Fruit fly (Drosophila melanogaster) whole organism, embryonic: ENCODE results near the gene RabX4.
A peak's percentile ranks its signal among the peaks of the same experiment; 100 is the strongest.

Experiments
- Aef1 ChIP-seq: fragments of 200-800 bp; sonication (Bioruptor generic); IDR thresholded peaks from 3 replicates; pipeline ENCODE4 v1.3.6; 2022; ENCODE audit warnings: missing biosample characterization, missing genetic modification characterization
- CG10431 ChIP-seq: fragments of 200-800 bp; sonication (Bioruptor generic); optimal IDR thresholded peaks from 3 replicates; lab custom pipeline; 2018; ENCODE audit warnings: missing biosample characterization, mild to moderate bottlenecking, missing genetic modification characterization
- CG12659 ChIP-seq: fragments of 200-800 bp; sonication (Bioruptor generic); optimal IDR thresholded peaks from 3 replicates; lab custom pipeline; 2017; ENCODE audit warnings: mild to moderate bottlenecking, missing biosample characterization, missing genetic modification reagents, missing genetic modification characterization
- CG12769 ChIP-seq: fragments of 200-800 bp; sonication (Bioruptor generic); optimal IDR thresholded peaks from 2 replicates; lab custom pipeline; 2019; ENCODE audit warnings: missing biosample characterization, mild to moderate bottlenecking, missing genetic modification characterization, moderate library complexity
- CG13624 ChIP-seq: fragments of 200-800 bp; sonication (Bioruptor generic); optimal IDR thresholded peaks from 2 replicates; lab custom pipeline; 2016; ENCODE audit warnings: missing biosample characterization, missing genetic modification characterization
- CG15514 ChIP-seq: fragments of 200-800 bp; sonication (Bioruptor generic); optimal IDR thresholded peaks from 3 replicates; lab custom pipeline; 2017; ENCODE audit warnings: missing biosample characterization, missing genetic modification characterization, mild to moderate bottlenecking, moderate library complexity, missing genetic modification reagents
- CG17568 ChIP-seq: fragments of 200-800 bp; sonication (Bioruptor generic); optimal IDR thresholded peaks from 2 replicates; lab custom pipeline; 2018; ENCODE audit warnings: missing biosample characterization, mild to moderate bottlenecking, missing genetic modification characterization, moderate library complexity
- CG2129 ChIP-seq: fragments of 200-800 bp; sonication (Bioruptor generic); IDR thresholded peaks from 2 replicates; pipeline ENCODE4 v1.3.6; 2022; ENCODE audit warnings: missing biosample characterization, missing genetic modification characterization; ENCODE audit not compliant: partially characterized antibody
- CG32767 ChIP-seq: fragments of 200-800 bp; sonication (Bioruptor generic); IDR thresholded peaks from 2 replicates; pipeline ENCODE4 v1.3.6; 2022; ENCODE audit warnings: missing biosample characterization, missing genetic modification characterization
- CG3281 ChIP-seq: fragments of 200-800 bp; sonication (Bioruptor generic); optimal IDR thresholded peaks from 3 replicates; lab custom pipeline; 2017; ENCODE audit warnings: missing biosample characterization, mild to moderate bottlenecking, missing genetic modification characterization
- CG34422 ChIP-seq: fragments of 200-800 bp; sonication (Bioruptor generic); IDR thresholded peaks from 3 replicates; pipeline ENCODE4 v1.3.6; 2022; ENCODE audit warnings: missing biosample characterization, missing genetic modification characterization
- CG42726 ChIP-seq: fragments of 200-800 bp; sonication (Bioruptor generic); IDR thresholded peaks from 2 replicates; pipeline ENCODE4 v1.3.6; 2022; ENCODE audit warnings: missing biosample characterization, missing genetic modification characterization; ENCODE audit not compliant: partially characterized antibody
- CG4404 ChIP-seq: fragments of 200-800 bp; sonication (Bioruptor generic); IDR thresholded peaks from 2 replicates; pipeline ENCODE4 v1.3.6; 2022; ENCODE audit warnings: missing biosample characterization, missing genetic modification characterization
- CG4617 ChIP-seq: fragments of 200-800 bp; sonication (Bioruptor generic); optimal IDR thresholded peaks from 3 replicates; lab custom pipeline; 2016; ENCODE audit warnings: missing biosample characterization, missing genetic modification characterization, borderline replicate concordance
- Dp ChIP-seq: fragments of 200-800 bp; sonication (Bioruptor generic); optimal IDR thresholded peaks from 2 replicates; lab custom pipeline; 2018; ENCODE audit warnings: missing biosample characterization, mild to moderate bottlenecking, missing genetic modification characterization, moderate library complexity
- HLH4C ChIP-seq: fragments of 200-800 bp; sonication (Bioruptor generic); IDR thresholded peaks from 3 replicates; pipeline ENCODE4 v1.3.6; 2022; ENCODE audit warnings: missing biosample characterization, missing genetic modification characterization; ENCODE audit not compliant: partially characterized antibody
- HLHmδ ChIP-seq: fragments of 200-800 bp; sonication (Bioruptor generic); optimal IDR thresholded peaks from 2 replicates; lab custom pipeline; 2018; ENCODE audit warnings: missing biosample characterization, mild to moderate bottlenecking, missing genetic modification characterization, moderate library complexity
- HmgD ChIP-seq: fragments of 200-800 bp; sonication (Bioruptor generic); optimal IDR thresholded peaks from 3 replicates; lab custom pipeline; 2016; ENCODE audit warnings: missing biosample characterization, missing genetic modification characterization
- Hsf ChIP-seq: fragments of 200-800 bp; sonication (Bioruptor generic); optimal IDR thresholded peaks from 3 replicates; lab custom pipeline; 2016; ENCODE audit warnings: missing biosample characterization, missing genetic modification characterization
- MBD-R2 ChIP-seq: fragments of 200-800 bp; sonication (Bioruptor generic); IDR thresholded peaks from 2 replicates; pipeline ENCODE4 v1.3.6; 2022; ENCODE audit warnings: missing biosample characterization, missing genetic modification characterization
- MESR4 ChIP-seq: fragments of 200-800 bp; sonication (Bioruptor generic); optimal IDR thresholded peaks from 2 replicates; lab custom pipeline; 2018; ENCODE audit warnings: missing biosample characterization, mild to moderate bottlenecking, missing genetic modification characterization, moderate library complexity
- Mes4 ChIP-seq: fragments of 200-800 bp; sonication (Bioruptor generic); optimal IDR thresholded peaks from 2 replicates; lab custom pipeline; 2016; ENCODE audit warnings: missing biosample characterization, missing genetic modification characterization
- Nf-YA ChIP-seq: fragments of 200-800 bp; sonication (Bioruptor generic); IDR thresholded peaks from 2 replicates; pipeline ENCODE4 v1.3.6; 2022; ENCODE audit warnings: missing biosample characterization, missing genetic modification characterization
- Pdp1 ChIP-seq, 2 experiments: fragments of 200-800 bp; sonication (Bioruptor generic); optimal IDR thresholded peaks; 3 replicates each; lab custom pipeline; 2016; ENCODE audit warnings: missing biosample characterization in 2 of 2, missing genetic modification characterization in 2 of 2, mild to moderate bottlenecking in 1 of 2, moderate library complexity in 1 of 2
- Stat92E ChIP-seq, 3 experiments: fragments of >200 bp in 2 of 3; fragments of 200-800 bp in 1 of 3; sonication (Bioruptor generic) in 1 of 3; optimal IDR thresholded peaks; 2 replicates each; lab custom pipeline; 2017 to 2019; ENCODE audit warnings: missing biosample characterization in 3 of 3, missing genetic modification characterization in 3 of 3, mild to moderate bottlenecking in 1 of 3, moderate library complexity in 1 of 3
- Tbp ChIP-seq: fragments of >200 bp; optimal IDR thresholded peaks from 2 replicates; lab custom pipeline; 2018; ENCODE audit warnings: missing biosample characterization, missing genetic modification characterization
- ap ChIP-seq: fragments of 200-800 bp; sonication (Bioruptor generic); IDR thresholded peaks from 2 replicates; pipeline ENCODE4 v1.3.6; 2022; ENCODE audit warnings: missing biosample characterization, missing genetic modification characterization
- chm ChIP-seq: fragments of 200-800 bp; sonication (Bioruptor generic); IDR thresholded peaks from 2 replicates; pipeline ENCODE4 v1.3.6; 2022; ENCODE audit warnings: missing biosample characterization, missing genetic modification characterization
- eyg ChIP-seq: fragments of 200-800 bp; sonication (Bioruptor generic); optimal IDR thresholded peaks from 3 replicates; lab custom pipeline; 2016; ENCODE audit warnings: missing biosample characterization, missing genetic modification characterization
- gsb-n ChIP-seq: fragments of 200-800 bp; sonication (Bioruptor generic); optimal IDR thresholded peaks from 3 replicates; lab custom pipeline; 2018; ENCODE audit warnings: missing biosample characterization, mild to moderate bottlenecking, missing genetic modification characterization
- her ChIP-seq: fragments of 200-800 bp; sonication (Bioruptor generic); optimal IDR thresholded peaks from 2 replicates; lab custom pipeline; 2016; ENCODE audit warnings: missing biosample characterization, missing genetic modification characterization
- hkb ChIP-seq, 2 experiments: fragments of 200-800 bp in 1 of 2; fragments of >200 bp in 1 of 2; sonication (Bioruptor generic) in 1 of 2; IDR thresholded peaks in 1 of 2; optimal IDR thresholded peaks in 1 of 2; 2 replicates each; pipeline versions ENCODE4 v1.3.6 to Lab custom; 2017 to 2022; ENCODE audit warnings: missing biosample characterization in 1 of 2, missing genetic modification characterization in 1 of 2
- insv ChIP-seq, 2 experiments: fragments of 200-800 bp; sonication (Bioruptor generic); optimal IDR thresholded peaks; 3 replicates each; lab custom pipeline; 2016 to 2018; ENCODE audit warnings: missing biosample characterization in 2 of 2, missing genetic modification characterization in 2 of 2
- lab ChIP-seq: fragments of 200-800 bp; sonication (Bioruptor generic); optimal IDR thresholded peaks from 3 replicates; lab custom pipeline; 2017; ENCODE audit warnings: missing biosample characterization, missing genetic modification characterization, mild to moderate bottlenecking, moderate library complexity, missing genetic modification reagents
- lilli ChIP-seq: fragments of 200-800 bp; sonication (Bioruptor generic); optimal IDR thresholded peaks from 3 replicates; lab custom pipeline; 2016; ENCODE audit warnings: missing biosample characterization, missing genetic modification characterization
- lola ChIP-seq, 3 experiments: fragments of >200 bp in 2 of 3; fragments of 200-800 bp in 1 of 3; sonication (Bioruptor generic) in 1 of 3; optimal IDR thresholded peaks; 2 replicates each; lab custom pipeline; 2017 to 2019; ENCODE audit warnings: missing biosample characterization in 3 of 3, missing genetic modification characterization in 3 of 3, mild to moderate bottlenecking in 1 of 3, moderate library complexity in 1 of 3
- nerfin-1 ChIP-seq: fragments of 200-800 bp; sonication (Bioruptor generic); optimal IDR thresholded peaks from 3 replicates; lab custom pipeline; 2019; ENCODE audit warnings: missing biosample characterization, mild to moderate bottlenecking, missing genetic modification characterization, moderate library complexity
- pita ChIP-seq: fragments of 200-800 bp; sonication (Bioruptor generic); optimal IDR thresholded peaks from 2 replicates; lab custom pipeline; 2017; ENCODE audit warnings: missing biosample characterization, mild to moderate bottlenecking, missing genetic modification characterization
- shn ChIP-seq: fragments of 200-800 bp; sonication (Bioruptor generic); optimal IDR thresholded peaks from 3 replicates; lab custom pipeline; 2016; ENCODE audit warnings: missing biosample characterization, missing genetic modification characterization
- sna ChIP-seq: fragments of 200-800 bp; sonication (Bioruptor generic); IDR thresholded peaks from 2 replicates; pipeline ENCODE4 v1.3.6; 2022; ENCODE audit warnings: missing biosample characterization, missing genetic modification characterization; ENCODE audit not compliant: partially characterized antibody
- tap ChIP-seq: fragments of 200-800 bp; optimal IDR thresholded peaks from 3 replicates; lab custom pipeline; 2019; ENCODE audit warnings: missing biosample characterization, mild to moderate bottlenecking, missing genetic modification characterization, moderate library complexity
- trh ChIP-seq: fragments of 200-800 bp; sonication (Bioruptor generic); optimal IDR thresholded peaks from 2 replicates; lab custom pipeline; 2016; ENCODE audit warnings: missing biosample characterization, missing genetic modification characterization
- zfh1 ChIP-seq: fragments of 200-800 bp; sonication (Bioruptor generic); IDR thresholded peaks from 3 replicates; pipeline ENCODE4 v1.3.6; 2022; ENCODE audit warnings: missing biosample characterization, missing genetic modification characterization

Gene RabX4

DNA sequence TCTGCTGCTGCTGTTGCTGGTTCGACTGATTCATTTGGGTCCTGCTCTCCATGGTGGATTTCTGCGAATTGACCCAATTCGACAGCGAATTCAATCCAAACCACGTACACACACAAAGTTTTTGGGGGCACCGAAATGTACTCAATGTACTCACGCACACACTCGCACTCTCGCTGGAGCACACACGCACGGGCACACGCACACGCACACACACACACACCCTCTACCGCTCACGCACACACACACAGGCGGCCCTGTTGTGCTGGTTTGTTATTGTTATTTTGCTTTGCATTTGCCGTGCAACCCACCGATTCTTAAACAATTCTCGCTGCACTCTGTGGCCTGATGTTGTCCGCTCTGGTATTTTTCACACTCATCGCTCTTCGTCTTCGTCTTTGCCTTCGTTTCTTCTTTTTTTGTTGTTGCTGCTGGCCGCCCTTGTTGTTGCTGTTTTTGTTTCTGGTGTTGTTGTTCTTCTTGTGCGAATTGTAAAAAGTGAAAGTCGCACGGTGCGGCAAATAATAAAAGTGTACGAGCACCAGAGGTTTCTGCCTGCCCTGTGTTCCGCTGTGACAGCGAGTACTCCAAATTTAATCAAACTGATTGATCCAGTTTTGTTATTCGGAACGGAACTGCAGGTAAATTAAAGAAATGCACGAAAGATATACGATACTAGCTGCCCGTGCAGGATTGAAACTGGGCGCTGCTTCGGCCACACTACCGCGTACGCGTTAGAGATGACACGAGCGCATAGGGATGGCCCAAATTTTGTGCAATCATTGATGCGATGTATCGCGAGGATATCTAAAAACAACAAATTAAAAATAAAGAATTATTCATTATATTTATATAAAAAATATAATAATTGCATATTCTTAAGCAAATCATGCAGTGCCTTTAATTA is 48.0 kb upstream of the RabX4 start, which contains the start of gene CG3744 (continued):
- TF ChIP-seq eyg (GFP tag; lab: Kevin White, UChicago), result peak; percentile 46
- TF ChIP-seq Pdp1 (GFP tag; optimal IDR thresholded peaks at IDR 0.05; lab: Kevin White, UChicago), result peak; percentile 75 to 77
- no peak for TF ChIP-seq CG12769 (tag; lab: Kevin White, UChicago)
- no peak for TF ChIP-seq pita (GFP tag; lab: Kevin White, UChicago)
- TF ChIP-seq CG32767 (GFP tag; lab: Robert Waterston, UW), result peak; percentile 85
- TF ChIP-seq CG4404 (GFP tag; lab: Robert Waterston, UW), result peak; percentile 89
- TF ChIP-seq HLH4C (GFP tag; lab: Robert Waterston, UW), result peak; percentile 87
- TF ChIP-seq hkb (optimal IDR thresholded peaks at IDR 0.05; lab: Kevin White, UChicago), result no peak
- peak; percentile 89 for TF ChIP-seq hkb (GFP tag; IDR thresholded peaks at IDR 0.05; lab: Robert Waterston, UW)
- peak; percentile 92 for TF ChIP-seq Aef1 (GFP tag; lab: Robert Waterston, UW)

DNA sequence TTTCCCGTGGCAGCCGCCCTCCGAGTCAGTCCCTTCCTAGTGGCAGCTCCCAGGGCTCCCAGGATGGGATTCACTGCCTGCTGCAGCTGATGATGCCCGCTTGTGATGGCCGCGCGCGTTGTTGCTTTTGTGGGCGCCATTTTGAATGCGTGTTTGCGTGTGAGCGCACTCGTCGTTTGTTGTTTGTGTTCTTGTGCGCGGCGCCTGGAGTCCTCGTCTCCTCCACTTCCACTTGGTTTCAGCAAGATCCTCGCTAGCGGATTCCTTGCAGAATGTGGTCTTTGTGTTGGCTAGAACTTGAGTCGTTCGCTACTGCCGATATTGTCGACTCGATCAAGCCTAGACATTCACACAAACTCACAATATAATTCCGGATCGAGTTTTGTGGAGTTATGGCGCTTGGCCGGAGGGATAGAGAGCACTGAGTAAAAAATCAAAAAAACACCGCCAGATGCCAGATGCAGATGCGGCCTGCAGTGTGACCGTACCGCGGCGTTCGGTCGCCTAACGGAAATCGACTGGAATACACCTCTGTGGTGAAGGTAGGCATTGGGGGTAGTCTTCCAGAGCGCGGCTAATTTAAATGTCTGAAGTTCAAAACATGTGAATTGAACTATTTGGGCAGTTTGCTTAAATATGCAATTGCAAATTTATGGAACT is 42.3 kb upstream of the RabX4 start, which contains the start of gene CycB3:
Gene CycB3, minus strand, starts transcription at position 428 of the 660 bp plus-strand sequence.
- TF ChIP-seq pita (GFP tag; lab: Kevin White, UChicago), result no peak
- TF ChIP-seq CG2129 (GFP tag; lab: Robert Waterston, UW), result no peak
- TF ChIP-seq CG13624 (GFP tag; lab: Kevin White, UChicago), result no peak
- 0 out of 2 replicates have a peak, but pooled peaks have one; percentile 6 for TF ChIP-seq CG42726 (GFP tag; lab: Robert Waterston, UW)
- peak; percentile 43; the same call in 1 of the 3 replicates for TF ChIP-seq zfh1
- TF ChIP-seq HLHmδ (GFP tag; lab: Kevin White, UChicago), result peak; percentile 78
- no peak for TF ChIP-seq lilli (GFP tag; lab: Kevin White, UChicago)
- peak in 1 of 2 experiments; percentile 58 for TF ChIP-seq insv (GFP tag; optimal IDR thresholded peaks at IDR 0.05; lab: Kevin White, UChicago)
- TF ChIP-seq HmgD (GFP tag; lab: Kevin White, UChicago), result peak; percentile 37
- no peak for TF ChIP-seq trh
- peak in 1 of 3 experiments; percentile 28 for TF ChIP-seq Stat92E (GFP tag; optimal IDR thresholded peaks at IDR 0.05; lab: Kevin White, UChicago)
- peak; percentile 40 for TF ChIP-seq nerfin-1
- TF ChIP-seq CG10431 (GFP tag; lab: Kevin White, UChicago), result peak; percentile 54
- TF ChIP-seq sna (GFP tag; lab: Robert Waterston, UW), result no peak
- TF ChIP-seq CG4617 (GFP tag; lab: Kevin White, UChicago), result peak; percentile 19
- no peak for TF ChIP-seq shn (GFP tag; lab: Kevin White, UChicago)
- TF ChIP-seq Nf-YA (GFP tag; lab: Robert Waterston, UW), result peak; percentile 21; the same call in 1 of the 2 replicates
- TF ChIP-seq Tbp (GFP tag; lab: Kevin White, UChicago), result peak; percentile 17
- TF ChIP-seq CG17568 (GFP tag; lab: Kevin White, UChicago), result no peak
- TF ChIP-seq MESR4 (GFP tag; lab: Kevin White, UChicago), result peak; percentile 64
- no peak for TF ChIP-seq ap (GFP tag; lab: Robert Waterston, UW)
- no peak for TF ChIP-seq hkb (optimal IDR thresholded peaks at IDR 0.05; lab: Kevin White, UChicago)
- TF ChIP-seq hkb (GFP tag; IDR thresholded peaks at IDR 0.05; lab: Robert Waterston, UW), result 0 out of 2 replicates have a peak, but pooled peaks have one; percentile 9
- peak; percentile 81 for TF ChIP-seq CG15514 (GFP tag; lab: Kevin White, UChicago)
- TF ChIP-seq her (GFP tag; lab: Kevin White, UChicago), result peak; percentile 48
- TF ChIP-seq Hsf (GFP tag; lab: Kevin White, UChicago), result peak; percentile 11
- peak; percentile 41 for TF ChIP-seq CG3281 (GFP tag; lab: Kevin White, UChicago)
- TF ChIP-seq CG34422 (GFP tag; lab: Robert Waterston, UW), result 0 out of 3 replicates have a peak, but pooled peaks have one; percentile 22
- TF ChIP-seq lab, result no peak
- peak; percentile 68 for TF ChIP-seq MBD-R2 (GFP tag; lab: Robert Waterston, UW)
- peak; percentile 51 for TF ChIP-seq CG12659 (GFP tag; lab: Kevin White, UChicago)
- TF ChIP-seq tap (tag; lab: Kevin White, UChicago), result no peak
- TF ChIP-seq Mes4 (GFP tag; lab: Kevin White, UChicago), result no peak
- peak; percentile 11 for TF ChIP-seq gsb-n
- peak; percentile 44; the same call in 1 of the 2 replicates for TF ChIP-seq chm (GFP tag; lab: Robert Waterston, UW)
- peak; percentile 99 for TF ChIP-seq Dp (GFP tag; lab: Kevin White, UChicago)
- no peak for TF ChIP-seq lola (GFP tag; optimal IDR thresholded peaks at IDR 0.05; lab: Kevin White, UChicago)
